Worm (Caenorhabditis elegans): Measurements from ENCODE around the gene ttll-11.

DNA sequence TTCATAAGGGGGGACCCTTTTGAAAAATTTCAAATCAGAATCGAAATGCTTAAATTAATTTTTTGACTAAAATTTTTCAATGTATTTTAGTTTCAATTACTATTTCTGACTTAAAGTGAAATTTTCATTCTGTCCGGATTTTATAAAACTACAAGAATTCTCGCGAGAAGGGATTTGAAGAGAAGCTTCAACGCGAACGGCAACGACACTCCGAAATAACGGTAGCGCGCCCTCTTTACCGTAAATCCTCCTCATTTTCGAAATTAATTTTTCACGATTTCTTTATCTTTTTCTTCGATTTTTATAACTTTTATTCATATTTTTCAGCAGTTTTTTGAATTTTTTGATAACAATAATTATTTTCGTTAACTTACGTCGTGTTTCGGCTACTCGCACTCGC lies 31.8 kb upstream of the ttll-11 start:
- TF ChIP-seq sdz-38 (tag; optimal IDR thresholded peaks at IDR 0.05) (no peak), F33H1.4 (GFP tag; IDR thresholded peaks at IDR 0.05) (no peak), nhr-90 (tag; optimal IDR thresholded peaks at IDR 0.05) (no peak), pha-4 (tag; optimal IDR thresholded peaks at IDR 0.05) (no peak), zfh-2 (GFP tag; conservative IDR thresholded peaks at IDR 0.05) (no peak), mxl-1 (tag; optimal IDR thresholded peaks at IDR 0.05) (no peak), F10E7.11 (tag; optimal IDR thresholded peaks at IDR 0.05) (no peak), ztf-18 (tag; optimal IDR thresholded peaks at IDR 0.05) (no peak)
